Worm (Caenorhabditis elegans) whole organism, L1 larva: ENCODE measurements around the gene srh-186.

ENCODE experiments used
- efl-1 ChIP-seq, 4 experiments: fragments of 150-350 bp; optimal IDR thresholded peaks in 3 of 4; peaks in 1 of 4; 1 replicate in 1 of 4; 2 replicates in 3 of 4; lab custom pipeline; 2014; ENCODE audit warnings: missing biosample characterization in 2 of 4, missing genetic modification characterization in 2 of 4, missing genetic modification reagents in 2 of 4
- egl-13 ChIP-seq: sonication (generic microtip); optimal IDR thresholded peaks from 2 replicates; lab custom pipeline; 2016; ENCODE audit warnings: missing genotype, missing genetic modification reagents, missing genetic modification characterization, missing compliant biosample characterization
- lin-35 ChIP-seq, 2 experiments: fragments of 150-350 bp; optimal IDR thresholded peaks; 2 replicates each; lab custom pipeline; 2014; ENCODE audit warnings: missing biosample characterization in 2 of 2, missing genetic modification characterization in 2 of 2, missing genetic modification reagents in 2 of 2

Gene srh-186

DNA sequence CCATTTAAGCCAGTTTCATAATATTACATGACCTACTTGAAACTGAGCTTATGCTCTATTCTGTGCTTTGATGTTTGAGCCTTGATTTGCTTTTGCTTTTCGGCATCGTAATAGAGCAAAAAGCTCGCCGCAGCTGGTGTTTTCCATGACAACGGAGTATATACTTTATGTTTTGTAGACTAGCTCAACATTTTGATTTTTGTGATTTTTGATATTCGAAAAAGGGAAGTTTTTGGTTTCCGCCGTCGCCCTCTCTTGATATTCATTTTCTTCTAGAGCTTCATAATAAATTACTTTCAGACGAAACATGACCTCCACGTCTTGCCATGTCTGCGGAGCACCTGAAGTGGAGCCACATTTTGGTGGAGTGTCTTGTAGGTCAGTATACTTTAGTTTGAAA, 46.7 kb downstream of the srh-186 start, which contains the start of gene nhr-63:
Gene nhr-63, plus strand, starts transcription at position 301 of the 400 bp plus-strand sequence.
- TF ChIP-seq efl-1 (optimal IDR thresholded peaks at IDR 0.05; lab: Kevin White, UChicago) = no peak
- peak in 1 of 2 experiments; percentile 3 for TF ChIP-seq efl-1 (GFP tag; optimal IDR thresholded peaks at IDR 0.05 in 1 of 2; lab: Kevin White, UChicago)
- TF ChIP-seq egl-13 (tag; lab: Kevin White, UChicago) = no peak
- TF ChIP-seq lin-35 (GFP tag; optimal IDR thresholded peaks at IDR 0.05; lab: Kevin White, UChicago) = no peak
